Worm (Caenorhabditis elegans) whole organism, L2 larva: ENCODE results near the gene F59B2.3.
"Not testable (repeated sequence)": the region's sequence is repeated elsewhere in the genome, so short reads cannot be mapped to it uniquely, and the experiment has no call there.

Source experiments
- C34F6.9 ChIP-seq: fragments of 150-350 bp; optimal IDR thresholded peaks from 2 replicates; lab custom pipeline; 2014; ENCODE audit warnings: missing biosample characterization, missing genetic modification characterization
- F13H6.1 ChIP-seq: sonication (generic microtip); optimal IDR thresholded peaks from 2 replicates; lab custom pipeline; 2016; ENCODE audit warnings: missing genetic modification characterization, missing compliant biosample characterization
- R02D3.7 ChIP-seq: fragments of 150-350 bp; optimal IDR thresholded peaks from 2 replicates; lab custom pipeline; 2014; ENCODE audit warnings: missing biosample characterization, missing genetic modification characterization
- ZK546.5 ChIP-seq: sonication (generic microtip); optimal IDR thresholded peaks from 2 replicates; lab custom pipeline; 2017; ENCODE audit warnings: missing biosample characterization, missing genetic modification characterization
- alr-1 ChIP-seq: fragments of 150-350 bp; optimal IDR thresholded peaks from 2 replicates; lab custom pipeline; 2014; ENCODE audit warnings: missing biosample characterization, missing genetic modification characterization
- aly-2 ChIP-seq: fragments of 150-350 bp; optimal IDR thresholded peaks from 2 replicates; lab custom pipeline; 2014; ENCODE audit warnings: missing biosample characterization, missing genetic modification characterization
- ama-1 ChIP-seq: fragments of 150-350 bp; optimal IDR thresholded peaks from 2 replicates; lab custom pipeline; 2018; ENCODE audit warnings: inconsistent platforms
- blmp-1 ChIP-seq: sonication (generic microtip); optimal IDR thresholded peaks from 2 replicates; lab custom pipeline; 2017; ENCODE audit warnings: missing genetic modification characterization, mild to moderate bottlenecking, missing compliant biosample characterization, antibody characterized with exemption, moderate library complexity; ENCODE audit not compliant: insufficient read depth
- ceh-16 ChIP-seq: fragments of 150-350 bp; optimal IDR thresholded peaks from 2 replicates; lab custom pipeline; 2014; ENCODE audit warnings: missing biosample characterization, missing genetic modification characterization
- ceh-82 ChIP-seq: fragments of 150-350 bp; optimal IDR thresholded peaks from 2 replicates; lab custom pipeline; 2014; ENCODE audit warnings: missing biosample characterization, missing genetic modification characterization
- crh-2 ChIP-seq: sonication (generic microtip); optimal IDR thresholded peaks from 2 replicates; lab custom pipeline; 2017; ENCODE audit warnings: missing biosample characterization, missing genetic modification characterization
- egl-27 ChIP-seq: sonication (generic microtip); optimal IDR thresholded peaks from 3 replicates; lab custom pipeline; 2017; ENCODE audit warnings: missing biosample characterization, missing genetic modification reagents, missing genetic modification characterization
- elt-1 ChIP-seq: fragments of 150-350 bp; optimal IDR thresholded peaks from 2 replicates; lab custom pipeline; 2014; ENCODE audit warnings: missing biosample characterization, missing genetic modification characterization
- elt-3 ChIP-seq: sonication (generic microtip); optimal IDR thresholded peaks from 2 replicates; lab custom pipeline; 2017; ENCODE audit warnings: missing biosample characterization, missing genetic modification characterization
- fos-1 ChIP-seq: fragments of 150-350 bp; optimal IDR thresholded peaks from 2 replicates; lab custom pipeline; 2014; ENCODE audit warnings: missing biosample characterization, missing genetic modification characterization
- lin-11 ChIP-seq: fragments of 150-350 bp; sonication (generic microtip); optimal IDR thresholded peaks from 2 replicates; lab custom pipeline; 2014; ENCODE audit warnings: missing biosample characterization, missing genetic modification characterization, inconsistent platforms, mixed read lengths
- lin-13 ChIP-seq: fragments of 150-350 bp; optimal IDR thresholded peaks from 2 replicates; lab custom pipeline; 2014; ENCODE audit warnings: missing biosample characterization, missing genetic modification reagents, missing genetic modification characterization
- mdl-1 ChIP-seq, 2 experiments: fragments of 150-350 bp in 1 of 2; sonication (generic microtip) in 1 of 2; optimal IDR thresholded peaks; 2 replicates each; lab custom pipeline; 2017; ENCODE audit warnings: missing biosample characterization in 2 of 2, missing genetic modification characterization in 2 of 2
- nhr-10 ChIP-seq: sonication (generic microtip); optimal IDR thresholded peaks from 2 replicates; lab custom pipeline; 2017; ENCODE audit warnings: missing biosample characterization, missing genetic modification characterization
- nhr-129 ChIP-seq: fragments of 150-350 bp; optimal IDR thresholded peaks from 2 replicates; lab custom pipeline; 2014; ENCODE audit warnings: missing biosample characterization, missing genetic modification characterization
- nhr-21 ChIP-seq: fragments of 150-350 bp; optimal IDR thresholded peaks from 2 replicates; lab custom pipeline; 2014; ENCODE audit warnings: missing biosample characterization, missing genetic modification characterization
- nhr-23 ChIP-seq: fragments of 150-350 bp; optimal IDR thresholded peaks from 2 replicates; lab custom pipeline; 2014; ENCODE audit warnings: missing biosample characterization, missing genetic modification reagents, missing genetic modification characterization
- nhr-237 ChIP-seq: fragments of 150-350 bp; optimal IDR thresholded peaks from 2 replicates; lab custom pipeline; 2014; ENCODE audit warnings: missing biosample characterization, missing genetic modification characterization
- nhr-25 ChIP-seq: fragments of 150-350 bp; sonication (generic microtip); optimal IDR thresholded peaks from 3 replicates; lab custom pipeline; 2014; ENCODE audit warnings: missing biosample characterization, missing genetic modification characterization
- nhr-6 ChIP-seq: fragments of 150-350 bp; optimal IDR thresholded peaks from 2 replicates; lab custom pipeline; 2014; ENCODE audit warnings: missing biosample characterization, missing genetic modification characterization
- nhr-77 ChIP-seq: fragments of 150-350 bp; optimal IDR thresholded peaks from 2 replicates; lab custom pipeline; 2014; ENCODE audit warnings: missing biosample characterization, missing genetic modification characterization
- sem-4 ChIP-seq: fragments of 150-350 bp; optimal IDR thresholded peaks from 2 replicates; lab custom pipeline; 2014; ENCODE audit warnings: missing biosample characterization, missing genetic modification reagents, missing genetic modification characterization
- sma-9 ChIP-seq, 2 experiments: fragments of 150-350 bp in 1 of 2; sonication (generic microtip) in 1 of 2; optimal IDR thresholded peaks; 2 replicates each; lab custom pipeline; 2014 to 2016; ENCODE audit warnings: missing genetic modification characterization in 2 of 2, mild to moderate bottlenecking in 1 of 2, missing biosample characterization in 1 of 2, missing compliant biosample characterization in 1 of 2, missing genetic modification reagents in 1 of 2, moderate library complexity in 1 of 2
- snpc-4 ChIP-seq: fragments of 150-350 bp; optimal IDR thresholded peaks from 2 replicates; lab custom pipeline; 2014; ENCODE audit warnings: missing biosample characterization, missing genetic modification characterization
- unc-39 ChIP-seq: fragments of 150-350 bp; optimal IDR thresholded peaks from 2 replicates; lab custom pipeline; 2014; ENCODE audit warnings: missing biosample characterization, missing genetic modification characterization
- unc-55 ChIP-seq: fragments of 150-350 bp; sonication (generic microtip); optimal IDR thresholded peaks from 3 replicates; lab custom pipeline; 2014; ENCODE audit warnings: missing biosample characterization, missing genetic modification reagents, missing genetic modification characterization
- unc-62 ChIP-seq: fragments of 150-350 bp; optimal IDR thresholded peaks from 2 replicates; lab custom pipeline; 2014; ENCODE audit warnings: missing biosample characterization, missing genetic modification reagents, missing genetic modification characterization
- zag-1 ChIP-seq: fragments of 150-350 bp; optimal IDR thresholded peaks from 2 replicates; lab custom pipeline; 2014; ENCODE audit warnings: missing biosample characterization, missing genetic modification characterization
- ztf-11 ChIP-seq: sonication (generic microtip); optimal IDR thresholded peaks from 2 replicates; lab custom pipeline; 2017; ENCODE audit warnings: missing biosample characterization, missing genetic modification characterization
- ztf-4 ChIP-seq: fragments of 150-350 bp; optimal IDR thresholded peaks from 2 replicates; lab custom pipeline; 2014; ENCODE audit warnings: missing biosample characterization, missing genetic modification characterization

The F59B2.3 gene

ce11 chrIII:8998884-8999283 is 682 bp downstream of the F59B2.3 start:
- TF ChIP-seq nhr-25 (tag; lab: Kevin White, UChicago), result no peak
- no peak for TF ChIP-seq F13H6.1 (tag; lab: Kevin White, UChicago)
- TF ChIP-seq lin-11 (tag; lab: Kevin White, UChicago), result no peak
- no peak for TF ChIP-seq unc-39 (tag; lab: Kevin White, UChicago)
- no peak for TF ChIP-seq blmp-1 (tag; lab: Kevin White, UChicago)
- TF ChIP-seq ceh-16, result no peak
- TF ChIP-seq elt-1 (tag; lab: Kevin White, UChicago), result no peak
- TF ChIP-seq nhr-6, result no peak
- no peak for TF ChIP-seq sma-9 (GFP tag; optimal IDR thresholded peaks at IDR 0.05; lab: Kevin White, UChicago)
- no peak for TF ChIP-seq sma-9 (tag; optimal IDR thresholded peaks at IDR 0.05; lab: Kevin White, UChicago)
- TF ChIP-seq egl-27, result no peak
- TF ChIP-seq C34F6.9 (tag; lab: Kevin White, UChicago), result no peak
- TF ChIP-seq snpc-4 (tag; lab: Kevin White, UChicago), result no peak
- no peak for TF ChIP-seq zag-1 (tag; lab: Kevin White, UChicago)
- TF ChIP-seq lin-13 (GFP tag; lab: Kevin White, UChicago), result no peak
- TF ChIP-seq R02D3.7 (tag; lab: Kevin White, UChicago), result no peak
- no peak for TF ChIP-seq nhr-77 (tag; lab: Kevin White, UChicago)
- no peak for TF ChIP-seq nhr-237 (tag; lab: Kevin White, UChicago)
- no peak for TF ChIP-seq ztf-4

ce11 chrIII:8997821-8998220 is 1.7 kb downstream of the F59B2.3 start:
- no peak for TF ChIP-seq ztf-11 (tag; lab: Kevin White, UChicago)
- no peak for TF ChIP-seq nhr-129 (tag; lab: Kevin White, UChicago)
- peak; percentile 84 for TF ChIP-seq fos-1
- no peak for TF ChIP-seq elt-3 (tag; lab: Kevin White, UChicago)

ce11 chrIII:8996686-8997085 is 2.9 kb downstream of the F59B2.3 start, which contains the start of gene skat-1:
Gene skat-1, minus strand, starts transcription at chrIII:8996786.
- no peak for TF ChIP-seq nhr-10 (tag; lab: Kevin White, UChicago)
- TF ChIP-seq C34F6.9 (tag; lab: Kevin White, UChicago), result no peak
- TF ChIP-seq ztf-4, result no peak
- TF ChIP-seq mdl-1 (tag; optimal IDR thresholded peaks at IDR 0.05; lab: Kevin White, UChicago), result no peak
- no peak for TF ChIP-seq nhr-23
- no peak for TF ChIP-seq ama-1 (lab: Kevin White, UChicago)
- TF ChIP-seq ceh-82 (tag; lab: Kevin White, UChicago), result no peak
- no peak for TF ChIP-seq fos-1
- TF ChIP-seq crh-2, result no peak
- TF ChIP-seq unc-55 (GFP tag; lab: Kevin White, UChicago), result no peak
- TF ChIP-seq egl-27, result no peak
- TF ChIP-seq nhr-21 (tag; lab: Kevin White, UChicago), result no peak

ce11 chrIII:8989752-8990151 is 9.8 kb downstream of the F59B2.3 start, which contains the start of gene R08D7.7:
Gene R08D7.7, plus strand, starts transcription at chrIII:8990052.
- not testable (repeated sequence) for TF ChIP-seq fos-1; lin-11 (tag; lab: Kevin White, UChicago); unc-62

ce11 chrIII:8988544-8988943 is 11.0 kb downstream of the F59B2.3 start:
- TF ChIP-seq fos-1 (no peak), unc-55 (GFP tag; lab: Kevin White, UChicago) (peak; percentile 40)
- TF ChIP-seq, all 48 proteins: peak for 1

ce11 chrIII:8988061-8988460 is 11.5 kb downstream of the F59B2.3 start:
- TF ChIP-seq unc-39 (tag; lab: Kevin White, UChicago) (no peak), lin-13 (GFP tag; lab: Kevin White, UChicago) (no peak), mdl-1 (tag; optimal IDR thresholded peaks at IDR 0.05; lab: Kevin White, UChicago) (no peak), nhr-10 (tag; lab: Kevin White, UChicago) (no peak), snpc-4 (tag; lab: Kevin White, UChicago) (no peak), C34F6.9 (tag; lab: Kevin White, UChicago) (no peak), ZK546.5 (tag; lab: Kevin White, UChicago) (no peak), egl-27 (no peak), alr-1 (tag; lab: Kevin White, UChicago) (no peak), nhr-77 (tag; lab: Kevin White, UChicago) (no peak), aly-2 (tag; lab: Kevin White, UChicago) (no peak), sem-4 (no peak), nhr-21 (tag; lab: Kevin White, UChicago) (no peak)
